Fruit fly (Drosophila melanogaster) whole organism, embryonic: ENCODE results near the gene CG34307.

Experiments used
- ATbp ChIP-seq: fragments of 200-800 bp; sonication (Bioruptor generic); optimal IDR thresholded peaks from 2 replicates; lab custom pipeline; 2017; ENCODE audit warnings: missing biosample characterization, mild to moderate bottlenecking, missing genetic modification characterization, missing genetic modification reagents
- C15 ChIP-seq: fragments of 200-800 bp; sonication (Bioruptor generic); IDR thresholded peaks from 3 replicates; pipeline ENCODE4 v1.3.6; 2022; ENCODE audit warnings: missing biosample characterization, missing genetic modification characterization
- CG10209 ChIP-seq: fragments of 200-800 bp; sonication (Bioruptor generic); optimal IDR thresholded peaks from 3 replicates; lab custom pipeline; 2017; ENCODE audit warnings: missing biosample characterization, mild to moderate bottlenecking, missing genetic modification characterization, missing genetic modification reagents
- CG11085 ChIP-seq: fragments of 200-800 bp; sonication (Bioruptor generic); IDR thresholded peaks from 2 replicates; pipeline ENCODE4 v1.3.6; 2022; ENCODE audit warnings: missing biosample characterization, missing genetic modification characterization
- CG11247 ChIP-seq: fragments of 200-800 bp; sonication (Bioruptor generic); IDR thresholded peaks from 2 replicates; pipeline ENCODE4 v1.3.6; 2022; ENCODE audit warnings: missing biosample characterization, missing genetic modification characterization
- CG15479 ChIP-seq: fragments of 200-800 bp; sonication (Bioruptor generic); optimal IDR thresholded peaks from 3 replicates; lab custom pipeline; 2019; ENCODE audit warnings: missing biosample characterization, mild to moderate bottlenecking, missing genetic modification characterization, moderate library complexity
- CG16815 ChIP-seq: fragments of 200-800 bp; sonication (Bioruptor generic); optimal IDR thresholded peaks from 3 replicates; lab custom pipeline; 2017; ENCODE audit warnings: missing biosample characterization, mild to moderate bottlenecking, missing genetic modification characterization
- CG17568 ChIP-seq: fragments of 200-800 bp; sonication (Bioruptor generic); optimal IDR thresholded peaks from 2 replicates; lab custom pipeline; 2018; ENCODE audit warnings: missing biosample characterization, mild to moderate bottlenecking, missing genetic modification characterization, moderate library complexity
- CG17802 ChIP-seq: fragments of 200-800 bp; sonication (Bioruptor generic); optimal IDR thresholded peaks from 2 replicates; lab custom pipeline; 2018; ENCODE audit warnings: missing biosample characterization, mild to moderate bottlenecking, missing genetic modification characterization, moderate library complexity
- CG18764 ChIP-seq: fragments of 200-800 bp; sonication (Bioruptor generic); optimal IDR thresholded peaks from 3 replicates; lab custom pipeline; 2016; ENCODE audit warnings: missing biosample characterization, missing genetic modification characterization
- CG2199 ChIP-seq: fragments of 200-800 bp; sonication (Bioruptor generic); IDR thresholded peaks from 3 replicates; pipeline ENCODE4 v1.3.6; 2022; ENCODE audit warnings: missing biosample characterization, missing genetic modification characterization
- CG30020 ChIP-seq: fragments of 200-800 bp; optimal IDR thresholded peaks from 2 replicates; lab custom pipeline; 2019; ENCODE audit warnings: missing biosample characterization, mild to moderate bottlenecking, missing genetic modification characterization, moderate library complexity
- CG30431 ChIP-seq: fragments of 200-800 bp; sonication (Bioruptor generic); optimal IDR thresholded peaks from 2 replicates; lab custom pipeline; 2017; ENCODE audit warnings: missing biosample characterization, missing genetic modification characterization
- CG31224 ChIP-seq: fragments of 200-800 bp; sonication (Bioruptor generic); IDR thresholded peaks from 2 replicates; pipeline ENCODE4 v1.3.6; 2022; ENCODE audit warnings: missing biosample characterization, missing genetic modification characterization
- CG3995 ChIP-seq: fragments of 200-800 bp; sonication (Bioruptor generic); optimal IDR thresholded peaks from 3 replicates; lab custom pipeline; 2016; ENCODE audit warnings: missing biosample characterization, missing genetic modification characterization
- CG4707 ChIP-seq: fragments of 200-800 bp; sonication (Bioruptor generic); optimal IDR thresholded peaks from 2 replicates; lab custom pipeline; 2018; ENCODE audit warnings: missing biosample characterization, mild to moderate bottlenecking, missing genetic modification characterization, moderate library complexity
- CG4854 ChIP-seq: fragments of 200-800 bp; sonication (Bioruptor generic); optimal IDR thresholded peaks from 2 replicates; lab custom pipeline; 2016; ENCODE audit warnings: missing biosample characterization, missing genetic modification characterization, inconsistent platforms
- CG7556 ChIP-seq: fragments of 200-800 bp; sonication (Bioruptor generic); optimal IDR thresholded peaks from 2 replicates; lab custom pipeline; 2017; ENCODE audit warnings: missing biosample characterization, mild to moderate bottlenecking, missing genetic modification characterization
- CG9437 ChIP-seq: fragments of 200-800 bp; sonication (Bioruptor generic); optimal IDR thresholded peaks from 2 replicates; lab custom pipeline; 2018; ENCODE audit warnings: missing biosample characterization, mild to moderate bottlenecking, missing genetic modification characterization
- CrebB ChIP-seq: fragments of 200-800 bp; sonication (Bioruptor generic); optimal IDR thresholded peaks from 3 replicates; lab custom pipeline; 2018; ENCODE audit warnings: missing biosample characterization, mild to moderate bottlenecking, missing genetic modification characterization
- Sry-δ ChIP-seq: fragments of 200-800 bp; sonication (Bioruptor generic); optimal IDR thresholded peaks from 2 replicates; lab custom pipeline; 2016; ENCODE audit warnings: missing biosample characterization, missing genetic modification characterization
- Stat92E ChIP-seq, 3 experiments: fragments of >200 bp in 2 of 3; fragments of 200-800 bp in 1 of 3; sonication (Bioruptor generic) in 1 of 3; optimal IDR thresholded peaks; 2 replicates each; lab custom pipeline; 2017 to 2019; ENCODE audit warnings: missing biosample characterization in 3 of 3, missing genetic modification characterization in 3 of 3, mild to moderate bottlenecking in 1 of 3, moderate library complexity in 1 of 3
- Taf1 ChIP-seq: fragments of 200-800 bp; sonication (Bioruptor generic); IDR thresholded peaks from 2 replicates; pipeline ENCODE4 v1.3.6; 2022; ENCODE audit warnings: missing biosample characterization, missing genetic modification characterization
- Trl ChIP-seq, 3 experiments: fragments of >200 bp in 2 of 3; fragments of 200-800 bp in 1 of 3; sonication (Bioruptor generic) in 1 of 3; optimal IDR thresholded peaks; 2 replicates in 1 of 3; 3 replicates in 2 of 3; lab custom pipeline; 2016 to 2017; ENCODE audit warnings: missing biosample characterization in 1 of 3, missing genetic modification characterization in 1 of 3
- Xrp1 ChIP-seq: fragments of 200-800 bp; sonication (Bioruptor generic); IDR thresholded peaks from 2 replicates; pipeline ENCODE4 v1.3.6; 2022; ENCODE audit warnings: missing biosample characterization, missing genetic modification characterization
- ab ChIP-seq: fragments of 200-800 bp; sonication (Bioruptor generic); optimal IDR thresholded peaks from 2 replicates; lab custom pipeline; 2016; ENCODE audit warnings: missing biosample characterization, missing genetic modification characterization
- ac ChIP-seq: fragments of 200-800 bp; sonication (Bioruptor generic); optimal IDR thresholded peaks from 3 replicates; lab custom pipeline; 2017; ENCODE audit warnings: missing biosample characterization, mild to moderate bottlenecking, missing genetic modification characterization
- ase ChIP-seq: fragments of 200-800 bp; sonication (Bioruptor generic); IDR thresholded peaks from 3 replicates; pipeline ENCODE4 v1.3.6; 2022; ENCODE audit warnings: missing biosample characterization, missing genetic modification characterization
- dmrt11E ChIP-seq: fragments of 200-800 bp; sonication (Bioruptor generic); optimal IDR thresholded peaks from 3 replicates; lab custom pipeline; 2018; ENCODE audit warnings: missing biosample characterization, mild to moderate bottlenecking, missing genetic modification characterization, moderate library complexity
- gfzf ChIP-seq: fragments of 200-800 bp; sonication (Bioruptor generic); optimal IDR thresholded peaks from 2 replicates; lab custom pipeline; 2016; ENCODE audit warnings: missing biosample characterization, mild to moderate bottlenecking, missing genetic modification characterization, moderate library complexity
- gsb ChIP-seq: fragments of 200-800 bp; sonication (Bioruptor generic); IDR thresholded peaks from 2 replicates; pipeline ENCODE4 v1.3.6; 2022; ENCODE audit warnings: missing biosample characterization, missing genetic modification characterization
- h ChIP-seq: fragments of >200 bp; optimal IDR thresholded peaks from 2 replicates; lab custom pipeline; 2017
- hth ChIP-seq: fragments of >200 bp; optimal IDR thresholded peaks from 2 replicates; lab custom pipeline; 2017; ENCODE audit warnings: inconsistent platforms
- inv ChIP-seq: fragments of 200-800 bp; sonication (Bioruptor generic); IDR thresholded peaks from 2 replicates; pipeline ENCODE4 v1.3.6; 2022; ENCODE audit warnings: missing biosample characterization, missing genetic modification characterization; ENCODE audit not compliant: partially characterized antibody
- jigr1 ChIP-seq: fragments of 200-800 bp; sonication (Bioruptor generic); IDR thresholded peaks from 3 replicates; pipeline ENCODE4 v1.3.6; 2022; ENCODE audit warnings: missing biosample characterization, missing genetic modification characterization
- kah ChIP-seq: fragments of 200-800 bp; sonication (Bioruptor generic); optimal IDR thresholded peaks from 2 replicates; lab custom pipeline; 2018; ENCODE audit warnings: missing biosample characterization, mild to moderate bottlenecking, missing genetic modification characterization
- lilli ChIP-seq: fragments of 200-800 bp; sonication (Bioruptor generic); optimal IDR thresholded peaks from 3 replicates; lab custom pipeline; 2016; ENCODE audit warnings: missing biosample characterization, missing genetic modification characterization
- mld ChIP-seq: fragments of 200-800 bp; sonication (Bioruptor generic); IDR thresholded peaks from 3 replicates; pipeline ENCODE4 v1.3.6; 2022; ENCODE audit warnings: missing biosample characterization, missing genetic modification characterization; ENCODE audit not compliant: partially characterized antibody
- nerfin-1 ChIP-seq: fragments of 200-800 bp; sonication (Bioruptor generic); optimal IDR thresholded peaks from 3 replicates; lab custom pipeline; 2019; ENCODE audit warnings: missing biosample characterization, mild to moderate bottlenecking, missing genetic modification characterization, moderate library complexity
- odd ChIP-seq: fragments of 200-800 bp; sonication (Bioruptor generic); optimal IDR thresholded peaks from 2 replicates; lab custom pipeline; 2017; ENCODE audit warnings: missing biosample characterization, mild to moderate bottlenecking, missing genetic modification characterization
- peb ChIP-seq: fragments of 200-800 bp; sonication (Bioruptor generic); IDR thresholded peaks from 2 replicates; pipeline ENCODE4 v1.3.6; 2022; ENCODE audit warnings: missing biosample characterization, missing genetic modification characterization
- pfk ChIP-seq: fragments of 200-800 bp; sonication (Bioruptor generic); optimal IDR thresholded peaks from 2 replicates; lab custom pipeline; 2018; ENCODE audit warnings: missing biosample characterization, mild to moderate bottlenecking, missing genetic modification characterization, moderate library complexity
- pho ChIP-seq: fragments of 200-800 bp; sonication (Bioruptor generic); optimal IDR thresholded peaks from 2 replicates; lab custom pipeline; 2016; ENCODE audit warnings: missing biosample characterization, missing genetic modification characterization
- pros ChIP-seq: fragments of 200-800 bp; sonication (Bioruptor generic); optimal IDR thresholded peaks from 3 replicates; lab custom pipeline; 2019; ENCODE audit warnings: missing biosample characterization, mild to moderate bottlenecking, missing genetic modification characterization, moderate library complexity
- sna ChIP-seq: fragments of 200-800 bp; sonication (Bioruptor generic); IDR thresholded peaks from 2 replicates; pipeline ENCODE4 v1.3.6; 2022; ENCODE audit warnings: missing biosample characterization, missing genetic modification characterization; ENCODE audit not compliant: partially characterized antibody
- stc ChIP-seq: fragments of 200-800 bp; sonication (Bioruptor generic); IDR thresholded peaks from 2 replicates; pipeline ENCODE4 v1.3.6; 2022; ENCODE audit warnings: missing biosample characterization, missing genetic modification characterization
- stwl ChIP-seq: fragments of 200-800 bp; sonication (Bioruptor generic); optimal IDR thresholded peaks from 3 replicates; lab custom pipeline; 2018; ENCODE audit warnings: missing biosample characterization, mild to moderate bottlenecking, missing genetic modification characterization, moderate library complexity
- tup ChIP-seq: fragments of 200-800 bp; sonication (Bioruptor generic); optimal IDR thresholded peaks from 2 replicates; lab custom pipeline; 2016; ENCODE audit warnings: missing biosample characterization, mild to moderate bottlenecking, missing genetic modification characterization, moderate library complexity
- yki ChIP-seq: fragments of >200 bp; optimal IDR thresholded peaks from 3 replicates; lab custom pipeline; 2018
- zf30C ChIP-seq: fragments of 200-800 bp; sonication (Bioruptor generic); optimal IDR thresholded peaks from 3 replicates; lab custom pipeline; 2018; ENCODE audit warnings: missing biosample characterization, mild to moderate bottlenecking, missing genetic modification characterization

The CG34307 gene

DNA sequence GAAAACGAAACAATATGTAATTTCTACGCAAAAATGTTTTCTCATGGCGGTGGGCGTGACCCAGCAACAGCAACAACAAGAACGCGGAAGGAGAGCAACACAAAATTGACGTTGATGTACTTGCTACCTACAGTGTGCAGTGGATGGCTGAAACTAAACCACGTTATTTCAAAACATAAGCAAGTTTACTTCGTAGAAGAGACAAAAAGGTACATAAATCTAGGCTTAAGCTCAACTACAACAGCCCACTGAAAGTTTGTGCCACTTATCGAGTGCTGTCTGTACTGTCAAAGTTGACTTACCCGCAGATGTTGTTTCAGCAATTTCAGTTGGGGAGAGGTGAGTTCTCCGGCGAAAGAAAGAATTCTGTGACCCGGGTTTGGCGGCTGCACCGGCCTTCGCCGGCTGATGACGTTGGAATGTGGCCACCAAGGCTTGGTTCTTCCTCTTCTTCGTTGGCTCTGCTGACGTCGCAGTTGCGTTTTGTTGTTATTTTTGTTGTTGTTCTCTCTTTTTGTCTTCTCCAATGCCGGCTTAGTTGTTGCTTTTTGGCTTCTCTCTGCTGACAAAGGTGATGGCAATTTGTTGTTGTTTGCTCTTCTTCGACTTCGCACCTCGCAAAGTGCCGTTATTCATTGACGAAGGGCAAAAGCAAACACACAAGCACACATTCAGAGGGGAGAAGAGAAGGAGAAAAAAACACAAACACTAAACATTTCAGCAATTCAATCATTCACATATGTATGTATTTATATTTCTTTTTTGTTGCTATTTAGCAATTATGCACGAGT lies 49.9 kb downstream of the CG34307 start (continued):
- TF ChIP-seq CG4854 (GFP tag; lab: Kevin White, UChicago) = no peak
- TF ChIP-seq ab (GFP tag; lab: Kevin White, UChicago) = no peak
- TF ChIP-seq ATbp (GFP tag; lab: Kevin White, UChicago) = no peak
- no peak for TF ChIP-seq ac (GFP tag; lab: Kevin White, UChicago)
- no peak for TF ChIP-seq CrebB (tag; lab: Kevin White, UChicago)
- TF ChIP-seq CG7556 (GFP tag; lab: Kevin White, UChicago) = no peak
- no peak for TF ChIP-seq inv (GFP tag; lab: Robert Waterston, UW)
- no peak for TF ChIP-seq mld
- no peak for TF ChIP-seq odd (GFP tag; lab: Kevin White, UChicago)
- TF ChIP-seq CG2199 = no peak
- no peak for TF ChIP-seq CG9437 (GFP tag; lab: Kevin White, UChicago)
- TF ChIP-seq ase (GFP tag; lab: Robert Waterston, UW) = no peak
- no peak for TF ChIP-seq CG15479 (GFP tag; lab: Kevin White, UChicago)
- no peak for TF ChIP-seq jigr1
- TF ChIP-seq CG31224 = no peak
- no peak for TF ChIP-seq sna
- TF ChIP-seq pho (GFP tag; lab: Kevin White, UChicago) = no peak
- 0 out of 2 replicates have a peak, but pooled peaks have one; percentile 18 for TF ChIP-seq CG11247 (GFP tag; lab: Robert Waterston, UW)
- no peak for TF ChIP-seq pfk
- no peak for TF ChIP-seq Sry-δ (GFP tag; lab: Kevin White, UChicago)
- no peak for TF ChIP-seq zf30C (GFP tag; lab: Kevin White, UChicago)
- TF ChIP-seq tup (GFP tag; lab: Kevin White, UChicago) = no peak
- TF ChIP-seq CG10209 (GFP tag; lab: Kevin White, UChicago) = no peak
- TF ChIP-seq yki (lab: Kevin White, UChicago) = no peak
- no peak for TF ChIP-seq CG30020 (tag; lab: Kevin White, UChicago)
- TF ChIP-seq hth (lab: Kevin White, UChicago) = no peak
- TF ChIP-seq CG3995 = no peak
- no peak for TF ChIP-seq nerfin-1 (tag; lab: Kevin White, UChicago)
- no peak for TF ChIP-seq gfzf (GFP tag; lab: Kevin White, UChicago)
- no peak for TF ChIP-seq Trl (optimal IDR thresholded peaks at IDR 0.05; lab: Kevin White, UChicago)
- no peak for TF ChIP-seq Trl (GFP tag; optimal IDR thresholded peaks at IDR 0.05; lab: Kevin White, UChicago)
- TF ChIP-seq stwl (tag; lab: Kevin White, UChicago) = no peak
- no peak for TF ChIP-seq kah (GFP tag; lab: Kevin White, UChicago)
- 0 out of 3 replicates have a peak, but pooled peaks have one; percentile 5 for TF ChIP-seq C15 (GFP tag; lab: Robert Waterston, UW)
- no peak for TF ChIP-seq CG16815 (GFP tag; lab: Kevin White, UChicago)
- TF ChIP-seq Stat92E (GFP tag; optimal IDR thresholded peaks at IDR 0.05; lab: Kevin White, UChicago) = no peak
- TF ChIP-seq CG18764 (GFP tag; lab: Kevin White, UChicago) = no peak
- TF ChIP-seq peb (GFP tag; lab: Robert Waterston, UW) = no peak
- TF ChIP-seq pros (GFP tag; lab: Kevin White, UChicago) = no peak
- no peak for TF ChIP-seq dmrt11E (tag; lab: Kevin White, UChicago)
- TF ChIP-seq stc (GFP tag; lab: Robert Waterston, UW) = no peak
- TF ChIP-seq Taf1 = no peak
- no peak for TF ChIP-seq CG17568 (GFP tag; lab: Kevin White, UChicago)
- no peak for TF ChIP-seq CG17802
- TF ChIP-seq Xrp1 (GFP tag; lab: Robert Waterston, UW) = no peak; the same call in 1 of the 2 replicates
- TF ChIP-seq CG4707 (GFP tag; lab: Kevin White, UChicago) = no peak
- TF ChIP-seq CG11085 (GFP tag; lab: Robert Waterston, UW) = no peak
- TF ChIP-seq gsb (GFP tag; lab: Robert Waterston, UW) = no peak
- no peak for TF ChIP-seq h (lab: Kevin White, UChicago)
- no peak for TF ChIP-seq CG30431 (GFP tag; lab: Kevin White, UChicago)
- peak; percentile 32 for TF ChIP-seq lilli (GFP tag; lab: Kevin White, UChicago)
